Worm (Caenorhabditis elegans) whole organism, young adult: Measurements from ENCODE around the gene mig-13.

Experiments
- B0035.1 ChIP-seq: sonication (generic microtip); optimal IDR thresholded peaks from 2 replicates; lab custom pipeline; 2016; ENCODE audit warnings: missing genetic modification characterization, mild to moderate bottlenecking, missing compliant biosample characterization, missing genotype, missing genetic modification reagents
- F33H1.4 ChIP-seq: fragments of 200-800 bp; sonication (Bioruptor generic); IDR thresholded peaks from 2 replicates; pipeline ENCODE4 v1.3.6; 2022; ENCODE audit warnings: missing genetic modification reagents, missing genetic modification characterization, missing compliant biosample characterization
- K12H6.12 ChIP-seq: fragments of 200-800 bp; sonication (Bioruptor generic); optimal IDR thresholded peaks from 2 replicates; lab custom pipeline; 2018; ENCODE audit warnings: mild to moderate bottlenecking, missing genetic modification characterization, missing compliant biosample characterization
- Y53G8AR.9 ChIP-seq: fragments of 200-800 bp; sonication (Bioruptor generic); conservative IDR thresholded peaks from 2 replicates; pipeline ENCODE4 v1.3.6; 2022; ENCODE audit warnings: missing genetic modification reagents, missing genetic modification characterization, missing compliant biosample characterization
- Y56A3A.18 ChIP-seq: fragments of 200-800 bp; sonication (Bioruptor generic); IDR thresholded peaks from 2 replicates; pipeline ENCODE4 v1.3.6; 2022; ENCODE audit warnings: missing genetic modification reagents, missing genetic modification characterization, missing compliant biosample characterization
- Y67H2A.10 ChIP-seq: fragments of 200-800 bp; sonication (Bioruptor generic); conservative IDR thresholded peaks from 2 replicates; pipeline ENCODE4 v1.3.6; 2022; ENCODE audit warnings: missing genetic modification reagents, missing genetic modification characterization, missing compliant biosample characterization
- Y79H2A.3 ChIP-seq: fragments of 200-800 bp; sonication (Bioruptor generic); conservative IDR thresholded peaks from 2 replicates; pipeline ENCODE4 v1.3.6; 2022; ENCODE audit warnings: missing genetic modification reagents, missing genetic modification characterization, missing compliant biosample characterization
- Y95B8A.8 ChIP-seq: fragments of 200-800 bp; sonication (Bioruptor generic); IDR thresholded peaks from 2 replicates; pipeline ENCODE4 v1.3.6; 2022; ENCODE audit warnings: missing genetic modification reagents, missing genetic modification characterization, missing compliant biosample characterization
- ama-1 ChIP-seq, 3 experiments: fragments of 150-350 bp in 1 of 3; sonication (generic microtip) in 2 of 3; optimal IDR thresholded peaks; 2 replicates each; lab custom pipeline; 2014 to 2018; ENCODE audit warnings: missing biosample characterization in 2 of 3, missing genetic modification characterization in 2 of 3, missing genetic modification reagents in 2 of 3
- aptf-3 ChIP-seq: fragments of 200-800 bp; sonication (Bioruptor generic); IDR thresholded peaks from 2 replicates; pipeline ENCODE4 v1.3.6; 2022; ENCODE audit warnings: missing genetic modification characterization, missing compliant biosample characterization
- atf-7 ChIP-seq: sonication (generic microtip); optimal IDR thresholded peaks from 2 replicates; lab custom pipeline; 2017; ENCODE audit warnings: mild to moderate bottlenecking, missing genetic modification characterization, missing compliant biosample characterization
- bed-1 ChIP-seq: fragments of 200-800 bp; sonication (Bioruptor generic); IDR thresholded peaks from 2 replicates; pipeline ENCODE4 v1.3.6; 2022; ENCODE audit warnings: missing genetic modification reagents, missing genetic modification characterization, missing compliant biosample characterization
- ceh-100 ChIP-seq: fragments of 200-800 bp; sonication (Bioruptor generic); IDR thresholded peaks from 2 replicates; pipeline ENCODE4 v1.3.6; 2022; ENCODE audit warnings: missing genetic modification reagents, missing genetic modification characterization, missing compliant biosample characterization
- ceh-58 ChIP-seq: fragments of 200-800 bp; sonication (Bioruptor generic); IDR thresholded peaks from 2 replicates; pipeline ENCODE4 v1.3.6; 2022; ENCODE audit warnings: missing genetic modification characterization, missing compliant biosample characterization
- ceh-91 ChIP-seq: fragments of 200-800 bp; sonication (Bioruptor generic); IDR thresholded peaks from 2 replicates; pipeline ENCODE4 v1.3.6; 2022; ENCODE audit warnings: missing genetic modification reagents, missing genetic modification characterization, missing compliant biosample characterization
- chd-7 ChIP-seq: sonication (generic microtip); optimal IDR thresholded peaks from 2 replicates; lab custom pipeline; 2016; ENCODE audit warnings: mild to moderate bottlenecking, missing genetic modification characterization, moderate library complexity, missing compliant biosample characterization
- dox-1 ChIP-seq: fragments of 200-800 bp; sonication (Bioruptor generic); IDR thresholded peaks from 2 replicates; pipeline ENCODE4 v1.3.6; 2022; ENCODE audit warnings: missing genetic modification reagents, missing genetic modification characterization, missing compliant biosample characterization
- egl-18 ChIP-seq: fragments of 200-800 bp; sonication (Bioruptor generic); IDR thresholded peaks from 2 replicates; pipeline ENCODE4 v1.3.6; 2022; ENCODE audit warnings: missing genetic modification reagents, missing genetic modification characterization, missing compliant biosample characterization
- egl-44 ChIP-seq: fragments of 200-800 bp; sonication (Bioruptor generic); IDR thresholded peaks from 2 replicates; pipeline ENCODE4 v1.3.6; 2022; ENCODE audit warnings: missing genetic modification reagents, missing genetic modification characterization, missing compliant biosample characterization
- him-1 ChIP-seq: sonication (generic microtip); optimal IDR thresholded peaks from 2 replicates; lab custom pipeline; 2016; ENCODE audit warnings: missing genotype, missing genetic modification reagents, missing genetic modification characterization, missing compliant biosample characterization
- hmg-1.2 ChIP-seq: fragments of 200-800 bp; sonication (Bioruptor generic); IDR thresholded peaks from 2 replicates; pipeline ENCODE4 v1.3.6; 2022; ENCODE audit warnings: missing genetic modification reagents, missing genetic modification characterization, missing compliant biosample characterization
- lin-26 ChIP-seq: fragments of 200-800 bp; sonication (Bioruptor generic); IDR thresholded peaks from 2 replicates; pipeline ENCODE4 v1.3.6; 2022; ENCODE audit warnings: missing genetic modification reagents, missing genetic modification characterization, missing compliant biosample characterization
- lin-35 ChIP-seq, 3 experiments: fragments of 150-350 bp in 2 of 3; sonication (generic microtip) in 1 of 3; optimal IDR thresholded peaks; 2 replicates each; lab custom pipeline; 2014 to 2018; ENCODE audit warnings: missing biosample characterization in 3 of 3, missing genetic modification characterization in 3 of 3, missing genetic modification reagents in 3 of 3
- lin-54 ChIP-seq: fragments of 200-800 bp; sonication (Bioruptor generic); optimal IDR thresholded peaks from 2 replicates; lab custom pipeline; 2018; ENCODE audit warnings: mild to moderate bottlenecking, missing genetic modification characterization, missing compliant biosample characterization
- lir-1 ChIP-seq: fragments of 200-800 bp; sonication (Bioruptor generic); conservative IDR thresholded peaks from 2 replicates; pipeline ENCODE4 v1.3.6; 2022; ENCODE audit warnings: missing genetic modification reagents, missing genetic modification characterization, missing compliant biosample characterization
- madf-8 ChIP-seq: fragments of 200-800 bp; sonication (Bioruptor generic); conservative IDR thresholded peaks from 2 replicates; pipeline ENCODE4 v1.3.6; 2022; ENCODE audit warnings: missing genetic modification reagents, missing genetic modification characterization, missing compliant biosample characterization
- nhr-27 ChIP-seq: fragments of 200-800 bp; sonication (Bioruptor generic); optimal IDR thresholded peaks from 2 replicates; lab custom pipeline; 2018; ENCODE audit warnings: mild to moderate bottlenecking, missing genetic modification characterization, moderate library complexity, missing compliant biosample characterization
- nhr-80 ChIP-seq: sonication (generic microtip); optimal IDR thresholded peaks from 2 replicates; lab custom pipeline; 2016; ENCODE audit warnings: missing genetic modification characterization, missing compliant biosample characterization
- nhr-90 ChIP-seq: sonication (generic microtip); optimal IDR thresholded peaks from 2 replicates; lab custom pipeline; 2016; ENCODE audit warnings: missing genotype, mild to moderate bottlenecking, missing genetic modification characterization, missing compliant biosample characterization
- rcor-1 ChIP-seq: fragments of 200-800 bp; sonication (Bioruptor generic); IDR thresholded peaks from 2 replicates; pipeline ENCODE4 v1.3.6; 2022; ENCODE audit warnings: missing genetic modification reagents, missing genetic modification characterization, missing compliant biosample characterization
- snpc-1.3 ChIP-seq: sonication (generic microtip); optimal IDR thresholded peaks from 2 replicates; lab custom pipeline; 2017; ENCODE audit warnings: missing genetic modification characterization, mild to moderate bottlenecking, missing compliant biosample characterization, antibody characterized with exemption, moderate library complexity, missing genotype, missing genetic modification reagents; ENCODE audit not compliant: insufficient read depth
- somi-1 ChIP-seq: fragments of 200-800 bp; sonication (Bioruptor generic); optimal IDR thresholded peaks from 2 replicates; lab custom pipeline; 2018; ENCODE audit warnings: mild to moderate bottlenecking, missing genetic modification characterization, missing compliant biosample characterization
- tlf-1 ChIP-seq: fragments of 200-800 bp; sonication (Bioruptor generic); optimal IDR thresholded peaks from 2 replicates; lab custom pipeline; 2018; ENCODE audit warnings: mild to moderate bottlenecking, missing genetic modification characterization, missing compliant biosample characterization
- zfh-2 ChIP-seq: fragments of 200-800 bp; sonication (Bioruptor generic); conservative IDR thresholded peaks from 2 replicates; pipeline ENCODE4 v1.3.6; 2022; ENCODE audit warnings: missing genetic modification reagents, missing genetic modification characterization, missing compliant biosample characterization
- ztf-18 ChIP-seq: sonication (generic microtip); optimal IDR thresholded peaks from 2 replicates; lab custom pipeline; 2016; ENCODE audit warnings: missing genotype, mild to moderate bottlenecking, missing genetic modification characterization, missing compliant biosample characterization
- ztf-22 ChIP-seq: fragments of 200-800 bp; sonication (Bioruptor generic); optimal IDR thresholded peaks from 2 replicates; lab custom pipeline; 2018; ENCODE audit warnings: mild to moderate bottlenecking, missing genetic modification characterization, moderate library complexity, missing compliant biosample characterization
- ztf-28 ChIP-seq: fragments of 200-800 bp; sonication (Bioruptor generic); IDR thresholded peaks from 2 replicates; pipeline ENCODE4 v1.3.6; 2022; ENCODE audit warnings: missing genetic modification reagents, missing genetic modification characterization, missing compliant biosample characterization

mig-13 gene

ce11 chrX:4821602-4822001 lies 21.7 kb upstream of the mig-13 start:
- TF ChIP-seq ztf-18 (tag; lab: Kevin White, UChicago) (no peak), nhr-80 (tag; lab: Kevin White, UChicago) (peak; percentile 65), ama-1 (optimal IDR thresholded peaks at IDR 0.05; lab: Kevin White, UChicago) (no peak), ama-1 (GFP tag; optimal IDR thresholded peaks at IDR 0.05; lab: Kevin White, UChicago) (no peak), F33H1.4 (no peak), atf-7 (tag; lab: Kevin White, UChicago) (peak; percentile 95)

ce11 chrX:4818872-4819271 lies 18.9 kb upstream of the mig-13 start:
- TF ChIP-seq nhr-80 (tag; lab: Kevin White, UChicago) (peak; percentile 92), egl-44 (GFP tag; lab: Robert Waterston, UW) (0 out of 2 replicates have a peak, but pooled peaks have one; percentile 27), ceh-58 (GFP tag; lab: Robert Waterston, UW) (no peak), dox-1 (GFP tag; lab: Robert Waterston, UW) (0 out of 2 replicates have a peak, but pooled peaks have one; percentile 46), B0035.1 (tag; lab: Kevin White, UChicago) (no peak)

- TF ChIP-seq rcor-1 (GFP tag; lab: Robert Waterston, UW): no peak
- TF ChIP-seq Y95B8A.8 (GFP tag; lab: Robert Waterston, UW): no peak
- TF ChIP-seq lin-35 (GFP tag; optimal IDR thresholded peaks at IDR 0.05; lab: Kevin White, UChicago): no peak
- TF ChIP-seq Y53G8AR.9 (GFP tag; lab: Robert Waterston, UW): no peak
- TF ChIP-seq ceh-91 (GFP tag; lab: Robert Waterston, UW): no peak
- no peak for TF ChIP-seq bed-1 (GFP tag; lab: Robert Waterston, UW)
- TF ChIP-seq lir-1: no peak
- TF ChIP-seq zfh-2: no peak
- TF ChIP-seq madf-8 (GFP tag; lab: Robert Waterston, UW): no peak
- TF ChIP-seq ceh-100 (GFP tag; lab: Robert Waterston, UW): no peak
These were observed 18.3 kb upstream of the mig-13 start, which contains the start of gene R08E3.3 for ce11 chrX:4818252-4818651. TSS of gene R08E3.3 (plus strand) at chrX:4818593.

ce11 chrX:4813115-4813732 lies 13.3 kb upstream of the mig-13 start:
- TF ChIP-seq zfh-2 (peak; percentile 76; the same call in 1 of the 2 replicates), aptf-3 (GFP tag; lab: Robert Waterston, UW) (no peak), ztf-28 (0 out of 2 replicates have a peak, but pooled peaks have one; percentile 34)

- TF ChIP-seq lin-26 (GFP tag; lab: Robert Waterston, UW): no peak
- no peak for TF ChIP-seq chd-7
- no peak for TF ChIP-seq egl-18
- TF ChIP-seq K12H6.12 (tag; lab: Kevin White, UChicago): no peak
- no peak for TF ChIP-seq nhr-27
- TF ChIP-seq him-1: no peak
- no peak for TF ChIP-seq somi-1 (GFP tag; lab: Kevin White, UChicago)
- TF ChIP-seq hmg-1.2: no peak
- TF ChIP-seq lin-54: no peak
- no peak for TF ChIP-seq aptf-3 (GFP tag; lab: Robert Waterston, UW)
- no peak for TF ChIP-seq Y67H2A.10 (GFP tag; lab: Robert Waterston, UW)
- no peak for TF ChIP-seq Y79H2A.3
- no peak for TF ChIP-seq Y56A3A.18 (GFP tag; lab: Robert Waterston, UW)
- TF ChIP-seq nhr-90 (tag; lab: Kevin White, UChicago): no peak
- TF ChIP-seq tlf-1 (GFP tag; lab: Kevin White, UChicago): no peak
- no peak for TF ChIP-seq Y53G8AR.9 (GFP tag; lab: Robert Waterston, UW)
- TF ChIP-seq ztf-22 (GFP tag; lab: Kevin White, UChicago): no peak
- no peak for TF ChIP-seq snpc-1.3 (tag; lab: Kevin White, UChicago)
- TF ChIP-seq ceh-58 (GFP tag; lab: Robert Waterston, UW): no peak
- TF ChIP-seq, all 124 proteins: peak for 0
These were observed 11.3 kb upstream of the mig-13 start, which contains the start of gene ztf-16 for ce11 chrX:4811242-4811641. TSS of gene ztf-16 (minus strand) at chrX:4811540.
